Worm (Caenorhabditis elegans) whole organism, L2 larva: ENCODE measurements around the gene sprr-3.

Experiments
- C34F6.9 ChIP-seq: fragments of 150-350 bp; optimal IDR thresholded peaks from 2 replicates; lab custom pipeline; 2014; ENCODE audit warnings: missing biosample characterization, missing genetic modification characterization
- Y55F3AM.14 ChIP-seq: fragments of 200-800 bp; sonication (Bioruptor generic); optimal IDR thresholded peaks from 2 replicates; lab custom pipeline; 2018; ENCODE audit warnings: mild to moderate bottlenecking, missing genetic modification characterization, missing compliant biosample characterization
- ZK546.5 ChIP-seq: sonication (generic microtip); optimal IDR thresholded peaks from 2 replicates; lab custom pipeline; 2017; ENCODE audit warnings: missing biosample characterization, missing genetic modification characterization
- dmd-4 ChIP-seq: sonication (generic microtip); optimal IDR thresholded peaks from 2 replicates; lab custom pipeline; 2017; ENCODE audit warnings: missing biosample characterization, missing genetic modification characterization
- elt-1 ChIP-seq: fragments of 150-350 bp; optimal IDR thresholded peaks from 2 replicates; lab custom pipeline; 2014; ENCODE audit warnings: missing biosample characterization, missing genetic modification characterization
- elt-3 ChIP-seq: sonication (generic microtip); optimal IDR thresholded peaks from 2 replicates; lab custom pipeline; 2017; ENCODE audit warnings: missing biosample characterization, missing genetic modification characterization
- gmeb-1 ChIP-seq: fragments of 150-350 bp; optimal IDR thresholded peaks from 2 replicates; lab custom pipeline; 2014; ENCODE audit warnings: missing biosample characterization, missing genetic modification characterization
- lin-39 ChIP-seq: fragments of 150-350 bp; optimal IDR thresholded peaks from 2 replicates; lab custom pipeline; 2014; ENCODE audit warnings: missing biosample characterization, missing genetic modification reagents, missing genetic modification characterization
- lsy-2 ChIP-seq, 2 experiments: fragments of 150-350 bp in 1 of 2; sonication (generic microtip) in 1 of 2; optimal IDR thresholded peaks; 2 replicates each; lab custom pipeline; 2014 to 2017; ENCODE audit warnings: missing biosample characterization in 2 of 2, missing genetic modification characterization in 2 of 2
- nhr-11 ChIP-seq: fragments of 150-350 bp; optimal IDR thresholded peaks from 2 replicates; lab custom pipeline; 2014; ENCODE audit warnings: missing biosample characterization, missing genetic modification characterization
- nhr-129 ChIP-seq: fragments of 150-350 bp; optimal IDR thresholded peaks from 2 replicates; lab custom pipeline; 2014; ENCODE audit warnings: missing biosample characterization, missing genetic modification characterization
- nhr-23 ChIP-seq: fragments of 150-350 bp; optimal IDR thresholded peaks from 2 replicates; lab custom pipeline; 2014; ENCODE audit warnings: missing biosample characterization, missing genetic modification reagents, missing genetic modification characterization
- nhr-237 ChIP-seq: fragments of 150-350 bp; optimal IDR thresholded peaks from 2 replicates; lab custom pipeline; 2014; ENCODE audit warnings: missing biosample characterization, missing genetic modification characterization
- nhr-25 ChIP-seq: fragments of 150-350 bp; sonication (generic microtip); optimal IDR thresholded peaks from 3 replicates; lab custom pipeline; 2014; ENCODE audit warnings: missing biosample characterization, missing genetic modification characterization
- sma-3 ChIP-seq: sonication (generic microtip); optimal IDR thresholded peaks from 2 replicates; lab custom pipeline; 2016; ENCODE audit warnings: missing genetic modification reagents, missing genetic modification characterization, missing compliant biosample characterization
- sma-9 ChIP-seq, 2 experiments: fragments of 150-350 bp in 1 of 2; sonication (generic microtip) in 1 of 2; optimal IDR thresholded peaks; 2 replicates each; lab custom pipeline; 2014 to 2016; ENCODE audit warnings: missing genetic modification characterization in 2 of 2, mild to moderate bottlenecking in 1 of 2, missing biosample characterization in 1 of 2, missing compliant biosample characterization in 1 of 2, missing genetic modification reagents in 1 of 2, moderate library complexity in 1 of 2
- unc-39 ChIP-seq: fragments of 150-350 bp; optimal IDR thresholded peaks from 2 replicates; lab custom pipeline; 2014; ENCODE audit warnings: missing biosample characterization, missing genetic modification characterization
- unc-55 ChIP-seq: fragments of 150-350 bp; sonication (generic microtip); optimal IDR thresholded peaks from 3 replicates; lab custom pipeline; 2014; ENCODE audit warnings: missing biosample characterization, missing genetic modification reagents, missing genetic modification characterization
- ztf-4 ChIP-seq: fragments of 150-350 bp; optimal IDR thresholded peaks from 2 replicates; lab custom pipeline; 2014; ENCODE audit warnings: missing biosample characterization, missing genetic modification characterization

sprr-3 gene

ce11 chrIV:2581483-2581882, 39.4 kb downstream of the sprr-3 start, which contains the start of gene nhr-242:
Gene nhr-242, minus strand, starts transcription at chrIV:2581583.
- TF ChIP-seq gmeb-1 (tag; lab: Kevin White, UChicago) (no peak), ZK546.5 (no peak), nhr-25 (tag; lab: Kevin White, UChicago) (no peak), nhr-237 (tag; lab: Kevin White, UChicago) (no peak), lin-39 (tag; lab: Kevin White, UChicago) (no peak), elt-3 (tag; lab: Kevin White, UChicago) (no peak), sma-9 (GFP tag; optimal IDR thresholded peaks at IDR 0.05; lab: Kevin White, UChicago) (no peak), sma-9 (tag; optimal IDR thresholded peaks at IDR 0.05; lab: Kevin White, UChicago) (no peak), Y55F3AM.14 (GFP tag; lab: Kevin White, UChicago) (no peak), nhr-129 (tag; lab: Kevin White, UChicago) (no peak), unc-39 (no peak), nhr-11 (tag; lab: Kevin White, UChicago) (no peak), C34F6.9 (tag; lab: Kevin White, UChicago) (no peak), lsy-2 (tag; optimal IDR thresholded peaks at IDR 0.05; lab: Kevin White, UChicago) (no peak)
- TF ChIP-seq, all 48 proteins: peak for 0

- TF ChIP-seq unc-55 (GFP tag; lab: Kevin White, UChicago) (no peak), elt-1 (tag; lab: Kevin White, UChicago) (no peak), Y55F3AM.14 (GFP tag; lab: Kevin White, UChicago) (no peak), nhr-25 (tag; lab: Kevin White, UChicago) (no peak), ztf-4 (tag; lab: Kevin White, UChicago) (no peak), sma-3 (GFP tag; lab: Kevin White, UChicago) (no peak), nhr-23 (tag; lab: Kevin White, UChicago) (no peak), dmd-4 (tag; lab: Kevin White, UChicago) (no peak)
Measured at ce11 chrIV:2597417-2597816, 55.3 kb downstream of the sprr-3 start, which contains the start of gene Y69A2AR.47. Gene Y69A2AR.47, plus strand, starts transcription at chrIV:2597717.
